Worm (Caenorhabditis elegans) whole organism, L4 larva: ENCODE data around the gene magi-1.

Experiments
- F49E8.2 ChIP-seq: sonication (generic microtip); optimal IDR thresholded peaks from 2 replicates; lab custom pipeline; 2016; ENCODE audit warnings: missing compliant biosample characterization, mild to moderate bottlenecking, missing genetic modification characterization, borderline replicate concordance
- T26A8.4 ChIP-seq: fragments of 200-800 bp; sonication (Bioruptor generic); IDR thresholded peaks from 2 replicates; pipeline ENCODE4 v1.3.6; 2022; ENCODE audit warnings: missing genetic modification characterization, missing compliant biosample characterization
- ZK337.2 ChIP-seq: fragments of 200-800 bp; sonication (Bioruptor generic); IDR thresholded peaks from 2 replicates; pipeline ENCODE4 v1.3.6; 2022; ENCODE audit warnings: missing genetic modification reagents, missing genetic modification characterization, missing compliant biosample characterization
- aha-1 ChIP-seq: fragments of 150-350 bp; peaks from one replicate; lab custom pipeline; 2014; ENCODE audit warnings: missing biosample characterization, missing genetic modification characterization
- ceh-20 ChIP-seq: fragments of 200-800 bp; sonication (Bioruptor generic); IDR thresholded peaks from 2 replicates; pipeline ENCODE4 v1.3.6; 2022; ENCODE audit warnings: missing genetic modification reagents, missing genetic modification characterization, missing compliant biosample characterization
- ceh-44 ChIP-seq: fragments of 200-800 bp; sonication (Bioruptor generic); IDR thresholded peaks from 2 replicates; pipeline ENCODE4 v1.3.6; 2022; ENCODE audit warnings: missing genetic modification reagents, missing genetic modification characterization, missing compliant biosample characterization
- ceh-62 ChIP-seq: sonication (generic microtip); optimal IDR thresholded peaks from 2 replicates; lab custom pipeline; 2017; ENCODE audit warnings: missing biosample characterization, missing genetic modification characterization
- ces-1 ChIP-seq: fragments of 150-350 bp; sonication (generic microtip); optimal IDR thresholded peaks from 4 replicates; lab custom pipeline; 2014; ENCODE audit warnings: missing biosample characterization, missing genetic modification reagents, missing genetic modification characterization
- ctbp-1 ChIP-seq: fragments of 200-800 bp; sonication (Bioruptor generic); IDR thresholded peaks from 2 replicates; pipeline ENCODE4 v1.3.6; 2022; ENCODE audit warnings: missing genetic modification reagents, missing genetic modification characterization, missing compliant biosample characterization
- daf-16 ChIP-seq, 3 experiments: sonication (generic microtip); optimal IDR thresholded peaks; 2 replicates each; lab custom pipeline; 2016 to 2017; ENCODE audit warnings: missing genetic modification characterization in 3 of 3, missing genetic modification reagents in 3 of 3, mild to moderate bottlenecking in 2 of 3, missing compliant biosample characterization in 2 of 3, missing biosample characterization in 1 of 3, moderate library complexity in 1 of 3
- dmd-6 ChIP-seq: fragments of 200-800 bp; sonication (Bioruptor generic); IDR thresholded peaks from 2 replicates; pipeline ENCODE4 v1.3.6; 2022; ENCODE audit warnings: missing genetic modification reagents, missing genetic modification characterization, missing compliant biosample characterization
- dpl-1 ChIP-seq: fragments of 150-350 bp; optimal IDR thresholded peaks from 2 replicates; lab custom pipeline; 2014; ENCODE audit warnings: missing biosample characterization, missing genetic modification reagents, missing genetic modification characterization
- dve-1 ChIP-seq: sonication (generic microtip); optimal IDR thresholded peaks from 2 replicates; lab custom pipeline; 2017; ENCODE audit warnings: antibody characterized with exemption, mild to moderate bottlenecking, missing genetic modification characterization, missing compliant biosample characterization; ENCODE audit not compliant: insufficient read depth
- egl-43 ChIP-seq: fragments of 200-800 bp; sonication (Bioruptor generic); IDR thresholded peaks from 2 replicates; pipeline ENCODE4 v1.3.6; 2022; ENCODE audit warnings: missing genetic modification reagents, missing genetic modification characterization, missing compliant biosample characterization
- fos-1 ChIP-seq: fragments of 150-350 bp; optimal IDR thresholded peaks from 2 replicates; lab custom pipeline; 2014; ENCODE audit warnings: missing biosample characterization, missing genetic modification characterization
- hlh-11 ChIP-seq: fragments of 200-800 bp; sonication (Bioruptor generic); optimal IDR thresholded peaks from 2 replicates; lab custom pipeline; 2018; ENCODE audit warnings: mild to moderate bottlenecking, missing genetic modification characterization, missing compliant biosample characterization
- hlh-30 ChIP-seq: sonication (generic microtip); optimal IDR thresholded peaks from 2 replicates; lab custom pipeline; 2017; ENCODE audit warnings: antibody characterized with exemption, mild to moderate bottlenecking, missing genetic modification characterization, missing compliant biosample characterization; ENCODE audit not compliant: insufficient read depth
- jun-1 ChIP-seq: fragments of 150-350 bp; optimal IDR thresholded peaks from 2 replicates; lab custom pipeline; 2014; ENCODE audit warnings: missing biosample characterization, missing genetic modification reagents, missing genetic modification characterization
- lim-7 ChIP-seq: fragments of 200-800 bp; sonication (Bioruptor generic); IDR thresholded peaks from 2 replicates; pipeline ENCODE4 v1.3.6; 2022; ENCODE audit warnings: missing genetic modification characterization, missing compliant biosample characterization
- lin-39 ChIP-seq: fragments of 150-350 bp; optimal IDR thresholded peaks from 2 replicates; lab custom pipeline; 2014; ENCODE audit warnings: missing biosample characterization, missing genetic modification reagents, missing genetic modification characterization
- madf-5 ChIP-seq, 2 experiments: fragments of 200-800 bp; sonication (Bioruptor generic); IDR thresholded peaks; 2 replicates each; pipeline ENCODE4 v1.3.6; 2022; ENCODE audit warnings: missing compliant biosample characterization in 2 of 2, missing genetic modification characterization in 2 of 2
- madf-9 ChIP-seq: fragments of 200-800 bp; sonication (Bioruptor generic); conservative IDR thresholded peaks from 2 replicates; pipeline ENCODE4 v1.3.6; 2022; ENCODE audit warnings: missing genetic modification reagents, missing genetic modification characterization, missing compliant biosample characterization
- mdl-1 ChIP-seq, 2 experiments: fragments of 150-350 bp in 1 of 2; sonication (generic microtip) in 1 of 2; optimal IDR thresholded peaks; 2 replicates each; lab custom pipeline; 2014 to 2017; ENCODE audit warnings: missing biosample characterization in 2 of 2, missing genetic modification characterization in 2 of 2
- nhr-102 ChIP-seq: sonication (generic microtip); optimal IDR thresholded peaks from 2 replicates; lab custom pipeline; 2016; ENCODE audit warnings: mild to moderate bottlenecking, missing genetic modification characterization, moderate library complexity, missing compliant biosample characterization
- nhr-11 ChIP-seq: fragments of 150-350 bp; optimal IDR thresholded peaks from 2 replicates; lab custom pipeline; 2014; ENCODE audit warnings: missing biosample characterization, missing genetic modification characterization
- nhr-237 ChIP-seq: sonication (generic microtip); optimal IDR thresholded peaks from 2 replicates; lab custom pipeline; 2017; ENCODE audit warnings: missing biosample characterization, missing genetic modification characterization
- nhr-28 ChIP-seq: fragments of 150-350 bp; optimal IDR thresholded peaks from 2 replicates; lab custom pipeline; 2014; ENCODE audit warnings: missing biosample characterization, missing genetic modification characterization
- nhr-41 ChIP-seq: fragments of 200-800 bp; sonication (Bioruptor generic); IDR thresholded peaks from 2 replicates; pipeline ENCODE4 v1.3.6; 2022; ENCODE audit warnings: missing genetic modification reagents, missing genetic modification characterization, missing compliant biosample characterization
- nhr-48 ChIP-seq: sonication (generic microtip); optimal IDR thresholded peaks from 2 replicates; lab custom pipeline; 2016; ENCODE audit warnings: mild to moderate bottlenecking, missing genetic modification characterization, missing compliant biosample characterization
- nhr-76 ChIP-seq: fragments of 150-350 bp; optimal IDR thresholded peaks from 2 replicates; lab custom pipeline; 2014; ENCODE audit warnings: missing biosample characterization, missing genetic modification characterization
- nhr-77 ChIP-seq: fragments of 150-350 bp; optimal IDR thresholded peaks from 2 replicates; lab custom pipeline; 2014; ENCODE audit warnings: missing biosample characterization, missing genetic modification characterization
- pqm-1 ChIP-seq: sonication (generic microtip); optimal IDR thresholded peaks from 2 replicates; lab custom pipeline; 2017; ENCODE audit warnings: missing biosample characterization, missing genetic modification characterization
- tag-97 ChIP-seq: fragments of 200-800 bp; sonication (Bioruptor generic); IDR thresholded peaks from 2 replicates; pipeline ENCODE4 v1.3.6; 2022; ENCODE audit warnings: missing genetic modification characterization, missing compliant biosample characterization
- unc-62 ChIP-seq, 3 experiments: fragments of 150-350 bp in 1 of 3; sonication (generic microtip); optimal IDR thresholded peaks in 2 of 3; peaks in 1 of 3; 1 replicate in 1 of 3; 2 replicates in 2 of 3; lab custom pipeline; 2014 to 2017; ENCODE audit warnings: missing biosample characterization in 3 of 3, missing genetic modification characterization in 3 of 3, missing genetic modification reagents in 3 of 3, missing genotype in 1 of 3
- vab-7 ChIP-seq: fragments of 200-800 bp; sonication (Bioruptor generic); IDR thresholded peaks from 2 replicates; pipeline ENCODE4 v1.3.6; 2022; ENCODE audit warnings: missing genetic modification reagents, missing genetic modification characterization, missing compliant biosample characterization
- zip-11 ChIP-seq: fragments of 200-800 bp; sonication (Bioruptor generic); IDR thresholded peaks from 2 replicates; pipeline ENCODE4 v1.3.6; 2022; ENCODE audit warnings: missing genetic modification characterization, missing compliant biosample characterization
- ztf-7 ChIP-seq: fragments of 150-350 bp; optimal IDR thresholded peaks from 2 replicates; lab custom pipeline; 2014; ENCODE audit warnings: missing biosample characterization, missing genetic modification characterization

The magi-1 gene

DNA sequence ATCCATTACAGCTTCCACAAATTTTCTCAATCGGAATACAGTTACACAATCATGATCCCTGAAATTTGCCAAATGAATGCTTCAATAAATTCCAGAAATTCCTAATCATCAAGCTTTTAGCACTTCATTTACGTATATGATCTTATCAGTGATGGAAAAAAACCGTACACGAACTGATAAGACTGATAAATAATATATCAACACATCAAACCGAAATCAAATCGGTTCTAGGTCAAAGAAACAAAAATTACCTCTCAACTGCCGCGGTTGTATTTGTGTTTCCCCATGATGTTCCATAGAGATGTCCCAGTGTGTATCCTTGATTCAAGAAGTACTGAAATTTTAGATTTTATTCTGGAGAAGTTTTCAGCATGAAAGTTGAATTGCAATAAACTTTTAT, 56.2 kb downstream of the magi-1 start:
- TF ChIP-seq ceh-62 (tag; lab: Kevin White, UChicago) (no peak), egl-43 (no peak), unc-62 (GFP tag; optimal IDR thresholded peaks at IDR 0.05 in 1 of 2; lab: Kevin White, UChicago) (peak in 1 of 2 experiments; percentile 15), unc-62 (tag; optimal IDR thresholded peaks at IDR 0.05; lab: Kevin White, UChicago) (no peak), pqm-1 (tag; lab: Kevin White, UChicago) (peak; percentile 77), ZK337.2 (GFP tag; lab: Robert Waterston, UW) (no peak), madf-5 (GFP tag; IDR thresholded peaks at IDR 0.05; lab: Robert Waterston, UW) (no peak), nhr-76 (tag; lab: Kevin White, UChicago) (no peak), nhr-28 (tag; lab: Kevin White, UChicago) (peak; percentile 73), lin-39 (tag; lab: Kevin White, UChicago) (no peak), nhr-11 (no peak), dve-1 (peak; percentile 15), hlh-11 (tag; lab: Kevin White, UChicago) (peak; percentile 23), ztf-7 (no peak), vab-7 (GFP tag; lab: Robert Waterston, UW) (no peak), dmd-6 (GFP tag; lab: Robert Waterston, UW) (peak; percentile 70), aha-1 (tag; lab: Kevin White, UChicago) (peak; percentile 91), daf-16 (GFP tag; optimal IDR thresholded peaks at IDR 0.05; lab: Kevin White, UChicago) (no peak), daf-16 (tag; optimal IDR thresholded peaks at IDR 0.05; lab: Kevin White, UChicago) (peak; percentile 55), nhr-41 (GFP tag; lab: Robert Waterston, UW) (no peak), zip-11 (GFP tag; lab: Robert Waterston, UW) (no peak), F49E8.2 (no peak), jun-1 (tag; lab: Kevin White, UChicago) (no peak)

DNA sequence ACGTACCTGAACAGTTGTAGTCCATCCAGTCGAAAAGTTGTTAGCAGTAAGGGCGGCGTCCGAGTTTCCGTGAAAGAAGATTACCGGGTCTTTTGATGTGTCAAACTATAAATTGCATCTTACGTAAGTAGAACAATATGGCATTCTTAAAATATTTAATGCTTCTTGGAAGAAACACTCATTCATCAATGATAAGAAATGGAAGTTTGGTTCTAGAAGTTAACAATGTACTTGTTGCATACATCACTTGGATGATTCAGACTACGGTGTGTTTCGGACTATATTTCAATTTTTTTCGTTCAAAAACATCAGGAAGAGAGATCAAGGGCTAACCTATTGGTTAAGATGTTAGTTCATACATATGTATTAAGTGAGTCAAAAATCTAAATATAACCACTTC, 57.3 kb downstream of the magi-1 start:
- TF ChIP-seq nhr-102 (tag; lab: Kevin White, UChicago) (no peak), T26A8.4 (no peak), nhr-48 (no peak), dpl-1 (GFP tag; lab: Kevin White, UChicago) (no peak), madf-9 (GFP tag; lab: Robert Waterston, UW) (no peak), ceh-20 (GFP tag; lab: Robert Waterston, UW) (no peak), mdl-1 (tag; optimal IDR thresholded peaks at IDR 0.05; lab: Kevin White, UChicago) (no peak), lin-39 (tag; lab: Kevin White, UChicago) (no peak), ctbp-1 (GFP tag; lab: Robert Waterston, UW) (no peak), nhr-237 (no peak), tag-97 (GFP tag; lab: Robert Waterston, UW) (no peak), ces-1 (GFP tag; lab: Kevin White, UChicago) (no peak), ceh-44 (GFP tag; lab: Robert Waterston, UW) (no peak)

DNA sequence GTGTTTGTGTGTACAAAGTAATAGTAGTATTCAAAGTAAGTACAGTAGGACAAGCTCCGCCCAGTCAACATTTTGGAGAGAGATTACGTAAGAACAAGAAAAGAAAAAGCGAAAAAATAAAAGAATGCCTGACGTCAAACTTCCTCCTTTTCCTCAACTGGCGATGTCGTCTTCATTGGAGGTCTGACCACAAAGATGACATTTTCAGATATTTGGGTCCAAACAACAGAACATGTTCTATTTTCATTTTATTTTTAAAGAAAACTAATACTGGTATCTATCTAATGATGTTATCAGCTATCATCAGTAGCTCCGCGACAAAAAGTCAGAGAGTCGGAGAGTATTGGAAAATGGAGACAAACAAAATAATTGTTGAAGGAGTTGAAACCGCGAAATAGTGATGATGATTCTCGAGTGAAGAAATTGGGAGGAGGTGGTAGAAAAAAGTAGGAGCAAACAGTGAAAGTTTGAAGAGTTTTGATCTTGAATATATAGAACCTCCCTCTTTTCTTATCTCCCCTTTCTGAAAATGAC, 58.9 kb downstream of the magi-1 start, which contains the start of gene lips-5:
lips-5 (minus strand) TSS at position 51 of the 534 bp plus-strand sequence.
- TF ChIP-seq pqm-1 (tag; lab: Kevin White, UChicago) (peak; percentile 66), nhr-77 (tag; lab: Kevin White, UChicago) (peak; percentile 11), fos-1 (tag; lab: Kevin White, UChicago) (no peak), nhr-28 (tag; lab: Kevin White, UChicago) (peak; percentile 47), daf-16 (GFP tag; optimal IDR thresholded peaks at IDR 0.05; lab: Kevin White, UChicago) (no peak), daf-16 (tag; optimal IDR thresholded peaks at IDR 0.05; lab: Kevin White, UChicago) (peak; percentile 70)

DNA sequence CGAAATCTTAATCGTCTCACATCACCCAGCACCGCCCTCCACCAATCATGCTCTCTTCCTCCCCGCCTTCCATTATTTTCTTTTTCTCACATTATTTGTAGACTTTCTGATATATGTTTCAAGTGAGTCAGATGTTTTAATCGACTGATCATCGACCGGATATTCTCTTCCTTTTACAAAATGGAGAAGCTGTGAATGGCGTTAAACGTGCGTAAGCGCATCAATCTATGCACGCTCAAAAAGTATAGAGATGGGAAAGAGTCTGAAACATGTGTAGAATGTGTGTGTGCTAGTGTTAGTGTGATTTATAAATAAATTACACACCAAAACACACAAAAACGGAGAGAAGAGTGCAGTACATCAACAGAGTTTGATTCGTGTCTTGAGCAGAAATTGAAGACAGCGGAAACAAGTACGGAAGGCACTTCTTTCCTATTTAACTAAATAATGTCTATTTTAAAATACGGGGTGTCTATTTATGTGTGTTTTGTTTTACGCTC, 62.2 kb downstream of the magi-1 start:
- TF ChIP-seq ceh-20 (GFP tag; lab: Robert Waterston, UW), result no peak
- TF ChIP-seq lim-7 (GFP tag; lab: Robert Waterston, UW), result no peak
- peak; percentile 98 for TF ChIP-seq aha-1 (tag; lab: Kevin White, UChicago)
- TF ChIP-seq jun-1 (tag; lab: Kevin White, UChicago), result no peak
- no peak for TF ChIP-seq ces-1 (GFP tag; lab: Kevin White, UChicago)
- no peak for TF ChIP-seq hlh-30 (tag; lab: Kevin White, UChicago)
- TF ChIP-seq, all 104 proteins: peak for 1
